Worm (Caenorhabditis elegans) whole organism, L1 larva: ENCODE measurements around the gene F38B6.3.

Experiments used
- C04F5.9 ChIP-seq: sonication (generic microtip); optimal IDR thresholded peaks from 2 replicates; lab custom pipeline; 2016; ENCODE audit warnings: missing genetic modification characterization, missing compliant biosample characterization
- C34B4.2 ChIP-seq: sonication (generic microtip); optimal IDR thresholded peaks from 2 replicates; lab custom pipeline; 2017; ENCODE audit warnings: mild to moderate bottlenecking, missing genetic modification characterization, missing compliant biosample characterization
- alr-1 ChIP-seq: fragments of 200-800 bp; sonication (Bioruptor generic); optimal IDR thresholded peaks from 2 replicates; lab custom pipeline; 2018; ENCODE audit warnings: borderline replicate concordance, mild to moderate bottlenecking, missing genetic modification characterization, missing compliant biosample characterization
- ama-1 ChIP-seq: fragments of 150-350 bp; optimal IDR thresholded peaks from 2 replicates; lab custom pipeline; 2014
- ceh-63 ChIP-seq: fragments of 200-800 bp; sonication (Bioruptor generic); optimal IDR thresholded peaks from 2 replicates; lab custom pipeline; 2018; ENCODE audit warnings: mild to moderate bottlenecking, missing genetic modification characterization, missing compliant biosample characterization
- ceh-8 ChIP-seq: fragments of 200-800 bp; sonication (Bioruptor generic); optimal IDR thresholded peaks from 2 replicates; lab custom pipeline; 2018; ENCODE audit warnings: mild to moderate bottlenecking, missing genetic modification characterization, moderate library complexity, missing compliant biosample characterization
- ceh-82 ChIP-seq, 3 experiments: fragments of 150-350 bp in 1 of 3; sonication (generic microtip) in 2 of 3; optimal IDR thresholded peaks; 2 replicates each; lab custom pipeline; 2014 to 2017; ENCODE audit warnings: missing biosample characterization in 3 of 3, missing genetic modification characterization in 3 of 3
- ceh-88 ChIP-seq: fragments of 200-800 bp; sonication (Bioruptor generic); IDR thresholded peaks from 2 replicates; pipeline ENCODE4 v1.3.6; 2022; ENCODE audit warnings: missing genetic modification characterization, missing compliant biosample characterization
- ceh-90 ChIP-seq: sonication (generic microtip); optimal IDR thresholded peaks from 2 replicates; lab custom pipeline; 2016; ENCODE audit warnings: missing genetic modification characterization, missing compliant biosample characterization
- ces-1 ChIP-seq: fragments of 150-350 bp; optimal IDR thresholded peaks from 2 replicates; lab custom pipeline; 2014; ENCODE audit warnings: missing biosample characterization, missing genetic modification reagents, missing genetic modification characterization
- dsc-1 ChIP-seq: sonication (generic microtip); optimal IDR thresholded peaks from 2 replicates; lab custom pipeline; 2016; ENCODE audit warnings: mild to moderate bottlenecking, missing genetic modification characterization, missing compliant biosample characterization
- efl-1 ChIP-seq, 4 experiments: fragments of 150-350 bp; optimal IDR thresholded peaks in 3 of 4; peaks in 1 of 4; 1 replicate in 1 of 4; 2 replicates in 3 of 4; lab custom pipeline; 2014; ENCODE audit warnings: missing biosample characterization in 2 of 4, missing genetic modification characterization in 2 of 4, missing genetic modification reagents in 2 of 4
- efl-3 ChIP-seq: fragments of 200-800 bp; sonication (Bioruptor generic); optimal IDR thresholded peaks from 2 replicates; lab custom pipeline; 2018; ENCODE audit warnings: mild to moderate bottlenecking, missing genetic modification characterization, missing compliant biosample characterization
- egl-13 ChIP-seq: sonication (generic microtip); optimal IDR thresholded peaks from 2 replicates; lab custom pipeline; 2016; ENCODE audit warnings: missing genotype, missing genetic modification reagents, missing genetic modification characterization, missing compliant biosample characterization
- egl-27 ChIP-seq, 2 experiments: fragments of 150-350 bp in 1 of 2; sonication (generic microtip); optimal IDR thresholded peaks; 3 replicates each; lab custom pipeline; 2017 to 2018; ENCODE audit warnings: missing biosample characterization in 2 of 2, missing genetic modification characterization in 2 of 2, missing genetic modification reagents in 2 of 2
- elt-3 ChIP-seq, 6 experiments: fragments of 150-350 bp in 1 of 6; sonication (generic microtip); optimal IDR thresholded peaks; 2 replicates each; lab custom pipeline; 2017 to 2018; ENCODE audit warnings: missing biosample characterization in 6 of 6, missing genetic modification characterization in 6 of 6, inconsistent platforms in 1 of 6
- fkh-10 ChIP-seq: sonication (generic microtip); optimal IDR thresholded peaks from 2 replicates; lab custom pipeline; 2017; ENCODE audit warnings: missing biosample characterization, missing genetic modification reagents, missing genetic modification characterization
- fkh-4 ChIP-seq: sonication (generic microtip); optimal IDR thresholded peaks from 2 replicates; lab custom pipeline; 2016; ENCODE audit warnings: missing compliant biosample characterization, missing genetic modification characterization, borderline replicate concordance
- fos-1 ChIP-seq: fragments of 150-350 bp; optimal IDR thresholded peaks from 2 replicates; lab custom pipeline; 2014; ENCODE audit warnings: missing biosample characterization, missing genetic modification characterization
- grh-1 ChIP-seq: fragments of 200-800 bp; sonication (Bioruptor generic); IDR thresholded peaks from 2 replicates; pipeline ENCODE4 v1.3.6; 2022; ENCODE audit warnings: missing genetic modification reagents, missing genetic modification characterization, missing compliant biosample characterization
- hlh-17 ChIP-seq: fragments of 200-800 bp; sonication (Bioruptor generic); optimal IDR thresholded peaks from 2 replicates; lab custom pipeline; 2018; ENCODE audit warnings: missing genetic modification characterization, mild to moderate bottlenecking, missing compliant biosample characterization, moderate library complexity, borderline replicate concordance
- hlh-4 ChIP-seq: sonication (generic microtip); optimal IDR thresholded peaks from 2 replicates; lab custom pipeline; 2016; ENCODE audit warnings: mild to moderate bottlenecking, missing genetic modification characterization, missing compliant biosample characterization
- irx-1 ChIP-seq: sonication (generic microtip); optimal IDR thresholded peaks from 2 replicates; lab custom pipeline; 2016; ENCODE audit warnings: missing genetic modification characterization, missing compliant biosample characterization
- isw-1 ChIP-seq: fragments of 200-800 bp; sonication (Bioruptor generic); IDR thresholded peaks from 2 replicates; pipeline ENCODE4 v1.3.6; 2022; ENCODE audit warnings: missing genetic modification characterization, missing compliant biosample characterization
- jun-1 ChIP-seq: fragments of 150-350 bp; optimal IDR thresholded peaks from 2 replicates; lab custom pipeline; 2014; ENCODE audit warnings: missing biosample characterization, missing genetic modification reagents, missing genetic modification characterization
- lin-35 ChIP-seq, 2 experiments: fragments of 150-350 bp; optimal IDR thresholded peaks; 2 replicates each; lab custom pipeline; 2014; ENCODE audit warnings: missing biosample characterization in 2 of 2, missing genetic modification characterization in 2 of 2, missing genetic modification reagents in 2 of 2
- lir-3 ChIP-seq: sonication (generic microtip); optimal IDR thresholded peaks from 2 replicates; lab custom pipeline; 2016; ENCODE audit warnings: mild to moderate bottlenecking, missing genetic modification characterization, moderate library complexity, missing compliant biosample characterization; ENCODE audit not compliant: poor library complexity
- lsy-2 ChIP-seq, 2 experiments: fragments of 150-350 bp; optimal IDR thresholded peaks; 2 replicates each; lab custom pipeline; 2014; ENCODE audit warnings: missing biosample characterization in 2 of 2, missing genetic modification characterization in 2 of 2
- mab-9 ChIP-seq: fragments of 200-800 bp; sonication (Bioruptor generic); IDR thresholded peaks from 2 replicates; pipeline ENCODE4 v1.3.6; 2022; ENCODE audit warnings: missing genetic modification reagents, missing genetic modification characterization, missing compliant biosample characterization
- mdl-1 ChIP-seq, 2 experiments: fragments of 150-350 bp; optimal IDR thresholded peaks; 2 replicates each; lab custom pipeline; 2014 to 2017; ENCODE audit warnings: missing biosample characterization in 2 of 2, missing genetic modification characterization in 2 of 2, inconsistent platforms in 1 of 2
- mep-1 ChIP-seq: fragments of 150-350 bp; optimal IDR thresholded peaks from 2 replicates; lab custom pipeline; 2014; ENCODE audit warnings: missing biosample characterization, missing genetic modification characterization
- nhr-11 ChIP-seq: fragments of 150-350 bp; optimal IDR thresholded peaks from 2 replicates; lab custom pipeline; 2014; ENCODE audit warnings: missing biosample characterization, missing genetic modification characterization
- nhr-12 ChIP-seq: sonication (generic microtip); optimal IDR thresholded peaks from 2 replicates; lab custom pipeline; 2017; ENCODE audit warnings: missing biosample characterization, missing genetic modification characterization
- nhr-19 ChIP-seq: fragments of 200-800 bp; sonication (Bioruptor generic); conservative IDR thresholded peaks from 2 replicates; pipeline ENCODE4 v1.3.6; 2022; ENCODE audit warnings: missing genetic modification characterization, missing compliant biosample characterization
- nhr-47 ChIP-seq: sonication (generic microtip); optimal IDR thresholded peaks from 2 replicates; lab custom pipeline; 2016; ENCODE audit warnings: mild to moderate bottlenecking, missing genetic modification characterization, moderate library complexity, missing compliant biosample characterization
- nhr-77 ChIP-seq: fragments of 150-350 bp; optimal IDR thresholded peaks from 2 replicates; lab custom pipeline; 2014; ENCODE audit warnings: missing biosample characterization, missing genetic modification characterization
- nhr-84 ChIP-seq: sonication (generic microtip); optimal IDR thresholded peaks from 2 replicates; lab custom pipeline; 2017; ENCODE audit warnings: missing biosample characterization, missing genetic modification characterization
- nhr-85 ChIP-seq: sonication (generic microtip); peaks from one replicate; lab custom pipeline; 2016; ENCODE audit warnings: missing genetic modification characterization, inconsistent platforms, missing compliant biosample characterization
- pax-3 ChIP-seq: fragments of 200-800 bp; sonication (Bioruptor generic); optimal IDR thresholded peaks from 2 replicates; lab custom pipeline; 2018; ENCODE audit warnings: mild to moderate bottlenecking, missing genetic modification characterization, moderate library complexity, missing compliant biosample characterization
- pqm-1 ChIP-seq: sonication (generic microtip); optimal IDR thresholded peaks from 3 replicates; lab custom pipeline; 2017; ENCODE audit warnings: missing biosample characterization, missing genetic modification characterization
- snpc-4 ChIP-seq: fragments of 150-350 bp; optimal IDR thresholded peaks from 2 replicates; lab custom pipeline; 2014; ENCODE audit warnings: missing biosample characterization, missing genetic modification characterization
- snu-23 ChIP-seq: sonication (generic microtip); optimal IDR thresholded peaks from 2 replicates; lab custom pipeline; 2016; ENCODE audit warnings: missing genetic modification characterization, missing compliant biosample characterization
- sptf-1 ChIP-seq: fragments of 150-350 bp; optimal IDR thresholded peaks from 2 replicates; lab custom pipeline; 2014; ENCODE audit warnings: missing biosample characterization, missing genetic modification characterization
- unc-130 ChIP-seq: fragments of 150-350 bp; optimal IDR thresholded peaks from 2 replicates; lab custom pipeline; 2017; ENCODE audit warnings: missing biosample characterization, missing genetic modification characterization, inconsistent platforms
- unc-30 ChIP-seq: sonication (generic microtip); optimal IDR thresholded peaks from 2 replicates; lab custom pipeline; 2017; ENCODE audit warnings: missing biosample characterization, missing genetic modification characterization
- vab-15 ChIP-seq: sonication (generic microtip); optimal IDR thresholded peaks from 2 replicates; lab custom pipeline; 2017; ENCODE audit warnings: missing genotype, mild to moderate bottlenecking, missing genetic modification characterization, missing compliant biosample characterization
- xbp-1 ChIP-seq: sonication (generic microtip); optimal IDR thresholded peaks from 2 replicates; lab custom pipeline; 2016; ENCODE audit warnings: missing genetic modification characterization, missing compliant biosample characterization
- ztf-11 ChIP-seq, 2 experiments: sonication (generic microtip); optimal IDR thresholded peaks; 2 replicates each; lab custom pipeline; 2016 to 2017; ENCODE audit warnings: missing genetic modification characterization in 2 of 2, missing biosample characterization in 1 of 2, missing compliant biosample characterization in 1 of 2
- ztf-4 ChIP-seq: fragments of 150-350 bp; optimal IDR thresholded peaks from 2 replicates; lab custom pipeline; 2014; ENCODE audit warnings: missing biosample characterization, missing genetic modification characterization

F38B6.3 gene

DNA sequence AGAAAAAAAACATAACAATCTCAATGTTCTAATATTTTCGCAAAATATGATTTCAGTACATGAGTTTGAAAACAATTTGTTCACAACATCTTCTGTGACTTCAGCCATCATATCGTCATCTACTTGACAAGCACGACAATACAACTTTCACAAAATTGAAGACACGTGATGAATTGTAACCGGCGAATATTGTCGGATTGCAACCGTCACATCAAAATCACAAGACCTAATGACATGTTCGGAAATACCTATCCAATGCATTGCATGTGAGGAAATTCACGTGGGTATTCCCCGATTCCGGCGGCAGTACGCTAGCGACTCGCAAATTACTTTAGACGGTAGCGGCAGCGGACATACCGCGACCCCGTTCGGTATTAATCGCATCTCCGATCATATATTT is 48.1 kb downstream of the F38B6.3 start (continued):
- no peak for TF ChIP-seq nhr-77 (tag; lab: Kevin White, UChicago)
- no peak for TF ChIP-seq ama-1 (lab: Kevin White, UChicago)
- TF ChIP-seq irx-1, result no peak
- no peak for TF ChIP-seq pqm-1 (tag; lab: Kevin White, UChicago)
- TF ChIP-seq ztf-11 (tag; optimal IDR thresholded peaks at IDR 0.05; lab: Kevin White, UChicago), result no peak
- no peak for TF ChIP-seq egl-13
- no peak for TF ChIP-seq ceh-8 (GFP tag; lab: Kevin White, UChicago)
- TF ChIP-seq mep-1 (tag; lab: Kevin White, UChicago), result peak; percentile 77
- TF ChIP-seq xbp-1 (tag; lab: Kevin White, UChicago), result no peak
- no peak for TF ChIP-seq nhr-12
- peak in 1 of 2 experiments; percentile 18 for TF ChIP-seq efl-1 (optimal IDR thresholded peaks at IDR 0.05; lab: Kevin White, UChicago)
- TF ChIP-seq efl-1 (GFP tag; optimal IDR thresholded peaks at IDR 0.05 in 1 of 2; lab: Kevin White, UChicago), result peak; percentile 17 to 85
- no peak for TF ChIP-seq nhr-11
- peak in 1 of 2 experiments; percentile 26 for TF ChIP-seq egl-27 (tag; optimal IDR thresholded peaks at IDR 0.05; lab: Kevin White, UChicago)
- TF ChIP-seq C34B4.2 (tag; lab: Kevin White, UChicago), result no peak
- TF ChIP-seq jun-1 (tag; lab: Kevin White, UChicago), result no peak
- TF ChIP-seq nhr-84, result no peak
- peak; percentile 48 to 58 for TF ChIP-seq lsy-2 (tag; optimal IDR thresholded peaks at IDR 0.05; lab: Kevin White, UChicago)
- TF ChIP-seq hlh-17 (GFP tag; lab: Kevin White, UChicago), result no peak
- peak; percentile 79 for TF ChIP-seq ztf-4 (tag; lab: Kevin White, UChicago)
- peak; percentile 78 for TF ChIP-seq unc-130 (tag; lab: Kevin White, UChicago)
- no peak for TF ChIP-seq alr-1 (tag; lab: Kevin White, UChicago)
- no peak for TF ChIP-seq ceh-82 (tag; optimal IDR thresholded peaks at IDR 0.05; lab: Kevin White, UChicago)
- TF ChIP-seq hlh-4, result no peak
- no peak for TF ChIP-seq fkh-10
- no peak for TF ChIP-seq ces-1 (GFP tag; lab: Kevin White, UChicago)
- TF ChIP-seq ceh-90, result no peak
- no peak for TF ChIP-seq unc-30 (tag; lab: Kevin White, UChicago)
- TF ChIP-seq fos-1 (tag; lab: Kevin White, UChicago), result no peak
- TF ChIP-seq ceh-88 (GFP tag; lab: Robert Waterston, UW), result no peak; the same call in 1 of the 2 replicates
- TF ChIP-seq fkh-4, result no peak
- peak; percentile 57 for TF ChIP-seq mab-9
- TF ChIP-seq sptf-1 (tag; lab: Kevin White, UChicago), result no peak
- TF ChIP-seq snpc-4 (tag; lab: Kevin White, UChicago), result no peak
- TF ChIP-seq lir-3, result peak; percentile 73
- peak; percentile 34 for TF ChIP-seq nhr-19 (GFP tag; lab: Robert Waterston, UW)
- peak; percentile 98 for TF ChIP-seq nhr-85 (tag; lab: Kevin White, UChicago)
- TF ChIP-seq nhr-47 (tag; lab: Kevin White, UChicago), result no peak
- TF ChIP-seq lin-35 (GFP tag; optimal IDR thresholded peaks at IDR 0.05; lab: Kevin White, UChicago), result peak; percentile 28 to 69
- TF ChIP-seq pax-3 (tag; lab: Kevin White, UChicago), result no peak
- TF ChIP-seq mdl-1 (tag; optimal IDR thresholded peaks at IDR 0.05; lab: Kevin White, UChicago), result no peak
- no peak for TF ChIP-seq dsc-1 (tag; lab: Kevin White, UChicago)
- TF ChIP-seq C04F5.9 (tag; lab: Kevin White, UChicago), result no peak
- TF ChIP-seq elt-3 (tag; optimal IDR thresholded peaks at IDR 0.05; lab: Kevin White, UChicago), result peak in 2 of 6 experiments; percentile 88 to 90
- no peak for TF ChIP-seq ceh-63 (GFP tag; lab: Kevin White, UChicago)
- TF ChIP-seq vab-15 (tag; lab: Kevin White, UChicago), result no peak
- no peak for TF ChIP-seq efl-3 (GFP tag; lab: Kevin White, UChicago)
- no peak for TF ChIP-seq isw-1 (GFP tag; lab: Robert Waterston, UW)
- peak; percentile 45 for TF ChIP-seq snu-23 (GFP tag; lab: Kevin White, UChicago)
- TF ChIP-seq grh-1, result peak; percentile 85
